Worm (Caenorhabditis elegans) whole organism, young adult: Measurements from ENCODE around the gene cogc-6.

ENCODE experiments used
- Y53G8AR.9 ChIP-seq: fragments of 200-800 bp; sonication (Bioruptor generic); conservative IDR thresholded peaks from 2 replicates; pipeline ENCODE4 v1.3.6; 2022; ENCODE audit warnings: missing genetic modification reagents, missing genetic modification characterization, missing compliant biosample characterization
- efl-1 ChIP-seq: fragments of 150-350 bp; optimal IDR thresholded peaks from 2 replicates; lab custom pipeline; 2014; ENCODE audit warnings: missing biosample characterization, missing genetic modification reagents, missing genetic modification characterization
- egrh-3 ChIP-seq: fragments of 200-800 bp; sonication (Bioruptor generic); IDR thresholded peaks from 2 replicates; pipeline ENCODE4 v1.3.6; 2022; ENCODE audit warnings: missing genetic modification reagents, missing genetic modification characterization, missing compliant biosample characterization
- ets-4 ChIP-seq: fragments of 200-800 bp; sonication (Bioruptor generic); optimal IDR thresholded peaks from 2 replicates; lab custom pipeline; 2018; ENCODE audit warnings: mild to moderate bottlenecking, missing genetic modification characterization, missing compliant biosample characterization
- lin-35 ChIP-seq, 3 experiments: fragments of 150-350 bp in 2 of 3; sonication (generic microtip) in 1 of 3; optimal IDR thresholded peaks; 2 replicates each; lab custom pipeline; 2014 to 2018; ENCODE audit warnings: missing biosample characterization in 3 of 3, missing genetic modification characterization in 3 of 3, missing genetic modification reagents in 3 of 3
- lir-1 ChIP-seq: fragments of 200-800 bp; sonication (Bioruptor generic); conservative IDR thresholded peaks from 2 replicates; pipeline ENCODE4 v1.3.6; 2022; ENCODE audit warnings: missing genetic modification reagents, missing genetic modification characterization, missing compliant biosample characterization
- snpc-4 ChIP-seq, 5 experiments: fragments of 150-350 bp in 1 of 5; sonication (generic microtip) in 4 of 5; optimal IDR thresholded peaks; 2 replicates each; lab custom pipeline; 2014 to 2018; ENCODE audit warnings: missing genetic modification characterization in 5 of 5, missing biosample characterization in 3 of 5, antibody characterized with exemption in 2 of 5, mild to moderate bottlenecking in 2 of 5, missing compliant biosample characterization in 2 of 5, missing genotype in 2 of 5, moderate library complexity in 2 of 5, missing genetic modification reagents in 1 of 5
- unc-62 ChIP-seq: fragments of 150-350 bp; optimal IDR thresholded peaks from 2 replicates; lab custom pipeline; 2014; ENCODE audit warnings: missing biosample characterization, missing genetic modification reagents, missing genetic modification characterization
- ztf-25 ChIP-seq: fragments of 200-800 bp; sonication (Bioruptor generic); IDR thresholded peaks from 2 replicates; pipeline ENCODE4 v1.3.6; 2022; ENCODE audit warnings: missing genetic modification reagents, missing genetic modification characterization, missing compliant biosample characterization

DNA sequence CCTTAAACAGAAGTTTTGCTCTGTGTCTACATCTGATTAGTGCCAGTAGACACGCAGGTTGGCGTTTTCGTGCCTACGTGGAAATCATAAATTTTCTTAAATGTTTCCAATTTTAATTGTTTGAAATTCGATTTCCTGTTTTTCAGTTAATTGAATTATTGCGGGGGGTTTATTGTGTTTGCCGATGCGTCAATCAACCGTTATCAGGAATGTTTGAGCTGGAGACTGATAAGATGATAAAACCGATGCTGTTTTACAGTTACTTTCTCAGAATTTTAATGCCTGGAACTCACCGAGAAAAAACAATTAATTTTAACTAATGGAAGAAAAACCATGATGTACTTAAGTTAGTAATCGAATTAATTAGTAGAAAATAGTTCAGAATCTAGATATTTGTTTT lies 4.0 kb downstream of the cogc-6 start:
- TF ChIP-seq Y53G8AR.9 = no peak
- no peak for TF ChIP-seq egrh-3 (GFP tag; lab: Robert Waterston, UW)
- TF ChIP-seq unc-62 (GFP tag; lab: Kevin White, UChicago) = no peak
- no peak for TF ChIP-seq lir-1
- no peak for TF ChIP-seq snpc-4 (GFP tag; optimal IDR thresholded peaks at IDR 0.05; lab: Kevin White, UChicago)
- peak in 1 of 4 experiments; percentile 11 for TF ChIP-seq snpc-4 (tag; optimal IDR thresholded peaks at IDR 0.05; lab: Kevin White, UChicago)
- no peak for TF ChIP-seq efl-1
- no peak for TF ChIP-seq ets-4 (GFP tag; lab: Kevin White, UChicago)
- TF ChIP-seq lin-35 (GFP tag; optimal IDR thresholded peaks at IDR 0.05; lab: Kevin White, UChicago) = no peak
- TF ChIP-seq ztf-25 (GFP tag; lab: Robert Waterston, UW) = no peak
